Fruit fly (Drosophila melanogaster): ENCODE results near the gene Tdh.
A peak's percentile ranks its signal among the peaks of the same experiment; 100 is the strongest.

Tdh gene

DNA sequence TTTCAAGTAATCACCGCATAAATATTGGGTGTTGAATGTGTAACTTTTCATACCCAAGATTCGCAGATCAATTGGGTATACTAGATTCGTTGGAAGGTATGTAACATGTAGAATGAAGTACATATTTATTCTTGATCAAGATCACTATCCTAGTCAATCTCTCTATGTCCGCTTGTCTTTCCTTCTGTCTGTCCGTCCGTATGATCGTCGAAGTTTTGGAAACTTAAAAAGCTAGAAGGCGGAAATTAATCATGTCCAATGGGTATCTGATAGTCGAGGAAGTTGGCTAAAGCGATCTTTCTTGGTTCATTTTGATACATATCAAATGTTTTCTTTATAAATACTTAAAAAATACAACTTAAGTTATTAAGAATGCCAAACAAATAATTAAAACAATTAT is 20.9 kb downstream of the Tdh start (continued):
- TF ChIP-seq HLH4C (GFP tag; IDR thresholded peaks at IDR 0.05; ENCODE audit: partially characterized antibody) (peak; percentile 69), NC2α (GFP tag; optimal IDR thresholded peaks at IDR 0.05) (no peak), mld (GFP tag; IDR thresholded peaks at IDR 0.05; ENCODE audit: partially characterized antibody) (0 out of 3 replicates have a peak, but pooled peaks have one; percentile 45)

DNA sequence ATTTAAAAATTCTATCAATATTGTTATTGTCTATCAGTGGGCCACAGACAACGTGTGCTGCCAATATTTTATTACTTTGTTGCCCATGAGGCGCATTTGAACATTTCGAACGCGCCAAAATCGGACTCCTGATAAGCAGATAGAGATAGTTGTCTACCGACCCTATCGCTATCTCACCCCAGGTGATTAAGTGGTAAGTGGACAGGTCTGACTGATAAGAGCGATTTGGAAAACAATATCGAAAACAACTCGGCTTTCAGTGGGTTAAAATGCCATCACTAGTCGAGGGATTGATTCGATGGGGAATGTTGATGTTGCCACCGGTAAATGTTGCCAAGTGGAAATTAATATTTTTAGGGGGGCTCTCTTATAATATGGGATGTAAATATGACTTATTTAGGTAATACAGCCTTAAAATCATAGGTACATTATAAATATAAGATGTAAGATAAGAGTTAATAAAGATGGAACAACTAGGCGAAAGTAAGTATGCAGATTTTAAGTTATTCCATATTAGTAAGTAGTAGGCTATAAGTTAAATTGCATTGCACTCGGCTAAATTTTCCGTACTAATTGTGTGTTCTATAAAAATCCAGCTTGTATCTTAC is 24.9 kb downstream of the Tdh start, which contains the start of gene ND-39:
ND-39 (plus strand) TSS at position 558 of the 608 bp plus-strand sequence.
- TF ChIP-seq knrl (GFP tag; IDR thresholded peaks at IDR 0.05; ENCODE audit: partially characterized antibody) (peak; percentile 10; the same call in 1 of the 3 replicates), CG11560 (tag; IDR thresholded peaks at IDR 0.05) (no peak), CG10462 (GFP tag; optimal IDR thresholded peaks at IDR 0.05) (no peak), lab (GFP tag; optimal IDR thresholded peaks at IDR 0.05) (peak; percentile 55), mld (GFP tag; IDR thresholded peaks at IDR 0.05; ENCODE audit: partially characterized antibody) (no peak), bbx (GFP tag; IDR thresholded peaks at IDR 0.05; ENCODE audit: partially characterized antibody) (peak; percentile 36; the same call in 1 of the 2 replicates), row (GFP tag; IDR thresholded peaks at IDR 0.05) (peak; percentile 34; the same call in 1 of the 3 replicates), ase (GFP tag; IDR thresholded peaks at IDR 0.05) (no peak), unc-4 (GFP tag; IDR thresholded peaks at IDR 0.05; ENCODE audit: partially characterized antibody) (peak; percentile 35; the same call in 1 of the 2 replicates), CG10274 (GFP tag; optimal IDR thresholded peaks at IDR 0.05) (no peak), CG10321 (GFP tag; IDR thresholded peaks at IDR 0.05) (peak; percentile 82), Bgb (GFP tag; IDR thresholded peaks at IDR 0.05; ENCODE audit: partially characterized antibody) (0 out of 2 replicates have a peak, but pooled peaks have one; percentile 12), Hmr (GFP tag; optimal IDR thresholded peaks at IDR 0.05) (peak; percentile 5), chinmo (GFP tag; IDR thresholded peaks at IDR 0.05; ENCODE audit: partially characterized antibody) (no peak), CG1603 (tag; optimal IDR thresholded peaks at IDR 0.05) (peak; percentile 1), pfk (GFP tag; optimal IDR thresholded peaks at IDR 0.05) (no peak), h (optimal IDR thresholded peaks at IDR 0.05) (no peak), wor (GFP tag; IDR thresholded peaks at IDR 0.05) (no peak), zen (tag; optimal IDR thresholded peaks at IDR 0.05) (no peak), zfh1 (GFP tag; IDR thresholded peaks at IDR 0.05) (no peak), CG13775 (GFP tag; optimal IDR thresholded peaks at IDR 0.05) (no peak), Neu2 (GFP tag; optimal IDR thresholded peaks at IDR 0.05; ENCODE audit: borderline replicate concordance) (peak; percentile 75), CG8281 (tag; optimal IDR thresholded peaks at IDR 0.05) (no peak), Dp (GFP tag; optimal IDR thresholded peaks at IDR 0.05) (peak; percentile 65), Drgx (GFP tag; IDR thresholded peaks at IDR 0.05) (no peak), CG8290 (GFP tag; optimal IDR thresholded peaks at IDR 0.05) (no peak), CG8290 (tag; optimal IDR thresholded peaks at IDR 0.05) (peak in 1 of 2 experiments; percentile 29), BEAF-32 (GFP tag; optimal IDR thresholded peaks at IDR 0.05) (peak; percentile 47), CG8765 (GFP tag; IDR thresholded peaks at IDR 0.05) (no peak), Adf1 (GFP tag; IDR thresholded peaks at IDR 0.05) (no peak), grn (GFP tag; optimal IDR thresholded peaks at IDR 0.05) (peak; percentile 94), CG10147 (GFP tag; optimal IDR thresholded peaks at IDR 0.05) (no peak), jumu (GFP tag; optimal IDR thresholded peaks at IDR 0.05) (no peak), grau (tag; optimal IDR thresholded peaks at IDR 0.05) (no peak), Atf-2 (GFP tag; optimal IDR thresholded peaks at IDR 0.05) (no peak), E2f2 (GFP tag; IDR thresholded peaks at IDR 0.05) (peak; percentile 63), H15 (GFP tag; IDR thresholded peaks at IDR 0.05) (no peak), al (GFP tag; IDR thresholded peaks at IDR 0.05) (no peak), Doc3 (GFP tag; IDR thresholded peaks at IDR 0.05; ENCODE audit: partially characterized antibody) (0 out of 3 replicates have a peak, but pooled peaks have one; percentile 22), ro (GFP tag; IDR thresholded peaks at IDR 0.05) (no peak), CG7839 (tag; optimal IDR thresholded peaks at IDR 0.05) (no peak), cato (GFP tag; optimal IDR thresholded peaks at IDR 0.05; ENCODE audit: borderline replicate concordance) (no peak), Taf1 (GFP tag; IDR thresholded peaks at IDR 0.05) (no peak), GATAe (GFP tag; conservative IDR thresholded peaks at IDR 0.05) (peak; percentile 98), salm (tag; optimal IDR thresholded peaks at IDR 0.05) (no peak), MBD-R2 (GFP tag; IDR thresholded peaks at IDR 0.05) (no peak)
